Fruit fly (Drosophila melanogaster) ovary, adult (tissue): Measurements from ENCODE around the gene bero.

Source experiments
- CG17801 ChIP-seq: fragments of 200-800 bp; optimal IDR thresholded peaks from 2 replicates; lab custom pipeline; 2019; ENCODE audit warnings: missing biosample characterization, mild to moderate bottlenecking, missing genetic modification characterization, moderate library complexity; ENCODE audit not compliant: partially characterized antibody

bero gene

dm6 chr2L:20824136-20824789 is 34.2 kb upstream of the bero start:
- no peak for TF ChIP-seq CG17801 (GFP tag; lab: Kevin White, UChicago)

dm6 chr2L:20825265-20825664 is 33.2 kb upstream of the bero start:
- TF ChIP-seq CG17801 (GFP tag; lab: Kevin White, UChicago), result no peak

dm6 chr2L:20826226-20826625 is 32.3 kb upstream of the bero start:
- TF ChIP-seq CG17801 (GFP tag; lab: Kevin White, UChicago), result no peak

- TF ChIP-seq CG17801 (GFP tag; lab: Kevin White, UChicago), result no peak
Observed at dm6 chr2L:20827045-20827444, 31.4 kb upstream of the bero start.

- no peak for TF ChIP-seq CG17801 (GFP tag; lab: Kevin White, UChicago)
Observed at dm6 chr2L:20828701-20829100, 29.8 kb upstream of the bero start.

dm6 chr2L:20829309-20829708 is 29.2 kb upstream of the bero start, which contains the start of gene CG31673:
TSS of gene CG31673 (plus strand) at chr2L:20829609.
- TF ChIP-seq CG17801 (GFP tag; lab: Kevin White, UChicago), result no peak

dm6 chr2L:20829755-20830396 is 28.6 kb upstream of the bero start:
- peak; percentile 26 for TF ChIP-seq CG17801 (GFP tag; lab: Kevin White, UChicago)

- TF ChIP-seq CG17801 (GFP tag; lab: Kevin White, UChicago), result peak; percentile 34
Observed at dm6 chr2L:20831060-20831459, 27.4 kb upstream of the bero start, which contains the start of gene CG31674. TSS of gene CG31674 (plus strand) at chr2L:20831262.

dm6 chr2L:20835501-20835900 is 23.0 kb upstream of the bero start, which contains the start of gene Oseg5:
TSS of gene Oseg5 (minus strand) at chr2L:20835840.
- TF ChIP-seq CG17801 (GFP tag; lab: Kevin White, UChicago), result no peak

dm6 chr2L:20837885-20838284 is 20.6 kb upstream of the bero start, which contains the start of gene Spn38F:
TSS of gene Spn38F (minus strand) at chr2L:20837985.
- TF ChIP-seq CG17801 (GFP tag; lab: Kevin White, UChicago), result no peak

dm6 chr2L:20840006-20840405 is 18.5 kb upstream of the bero start:
- no peak for TF ChIP-seq CG17801 (GFP tag; lab: Kevin White, UChicago)

dm6 chr2L:20840462-20841038 is 17.9 kb upstream of the bero start, which contains the start of gene CG31676:
TSS of gene CG31676 (plus strand) at chr2L:20840750.
- TF ChIP-seq CG17801 (GFP tag; lab: Kevin White, UChicago), result no peak

- no peak for TF ChIP-seq CG17801 (GFP tag; lab: Kevin White, UChicago)
Observed at dm6 chr2L:20844381-20844780, 14.1 kb upstream of the bero start.

- TF ChIP-seq CG17801 (GFP tag; lab: Kevin White, UChicago), result no peak
Observed at dm6 chr2L:20849000-20849399, 9.5 kb upstream of the bero start, which contains the start of gene CG14402. TSS of gene CG14402 (plus strand) at chr2L:20849300.

- TF ChIP-seq CG17801 (GFP tag; lab: Kevin White, UChicago), result no peak
Observed at dm6 chr2L:20851592-20851991, 6.9 kb upstream of the bero start.
